Fruit fly (Drosophila melanogaster): ENCODE measurements around the gene CG3744.

CG3744 gene

DNA sequence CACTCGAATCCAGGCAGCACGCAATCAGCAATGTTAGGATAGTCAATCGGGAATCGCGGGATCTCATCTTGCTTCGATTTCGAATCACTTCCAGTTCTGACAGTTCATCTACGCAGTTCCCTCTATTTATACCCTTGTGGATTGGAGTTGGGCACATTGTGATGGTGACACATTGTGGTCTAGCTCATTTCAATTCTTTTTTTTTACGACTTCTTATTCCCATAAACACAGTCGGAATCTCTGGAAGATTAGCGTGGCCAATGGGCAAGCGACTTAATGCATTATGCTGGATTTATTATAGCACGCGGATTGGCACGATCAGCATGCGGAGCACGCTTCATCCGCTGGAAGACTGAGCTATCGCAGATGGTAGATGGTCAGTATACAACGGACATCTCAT, 14.4 kb downstream of the CG3744 start, which contains the start of gene CG13640:
Gene CG13640, minus strand, starts transcription at position 101 of the 400 bp plus-strand sequence.
- no peak for TF ChIP-seq CG14711 (tag; optimal IDR thresholded peaks at IDR 0.05)
- no peak for TF ChIP-seq Hr96 (GFP tag; optimal IDR thresholded peaks at IDR 0.05)

DNA sequence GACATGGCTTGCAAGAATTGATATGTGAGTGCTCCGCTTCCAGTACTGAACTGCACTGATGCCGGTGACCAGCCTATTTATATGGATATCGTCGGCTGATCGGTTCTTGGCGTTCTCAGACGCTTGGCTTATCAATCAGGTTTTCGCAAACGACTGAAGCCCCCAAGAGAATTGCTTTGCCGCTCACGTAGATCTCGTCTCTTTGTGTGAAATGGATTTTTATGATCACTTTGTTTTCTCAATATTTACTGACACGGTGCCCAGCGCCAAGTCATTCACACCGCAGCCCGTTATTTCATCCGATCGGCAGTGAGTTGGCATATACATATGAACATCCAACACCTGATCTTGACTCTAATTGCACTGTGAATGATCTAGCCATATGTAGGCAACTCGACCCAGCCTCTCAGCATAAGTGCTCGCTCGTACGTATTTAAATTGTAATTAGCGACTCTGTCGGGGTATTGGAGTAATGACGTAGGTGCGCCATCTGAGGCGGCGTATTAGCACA, 16.1 kb downstream of the CG3744 start, which contains the start of gene CG13639:
Gene CG13639, minus strand, starts transcription at position 51 of the 511 bp plus-strand sequence.
- TF ChIP-seq ovo (GFP tag; optimal IDR thresholded peaks at IDR 0.05), result peak; percentile 48
- TF ChIP-seq Clk (GFP tag; optimal IDR thresholded peaks at IDR 0.05), result no peak
- TF ChIP-seq cnc (optimal IDR thresholded peaks at IDR 0.05), result peak in 1 of 2 experiments; percentile 42

- TF ChIP-seq toe (GFP tag; optimal IDR thresholded peaks at IDR 0.05) (no peak), ovo (GFP tag; optimal IDR thresholded peaks at IDR 0.05) (no peak), CG7101 (tag; optimal IDR thresholded peaks at IDR 0.05) (no peak), CG7045 (GFP tag; optimal IDR thresholded peaks at IDR 0.05) (no peak), CG11617 (GFP tag; optimal IDR thresholded peaks at IDR 0.05) (no peak), Hr96 (GFP tag; optimal IDR thresholded peaks at IDR 0.05) (no peak), CG12768 (GFP tag; optimal IDR thresholded peaks at IDR 0.05) (no peak), cic (GFP tag; optimal IDR thresholded peaks at IDR 0.05) (no peak), bab1 (GFP tag; optimal IDR thresholded peaks at IDR 0.05) (no peak)
Observed at dm6 chr3R:24859701-24860100, 16.8 kb downstream of the CG3744 start, which contains the start of gene ppk22. TSS of gene ppk22 (minus strand) at chr3R:24859801.

- TF ChIP-seq toe (GFP tag; optimal IDR thresholded peaks at IDR 0.05) (no peak), tj (GFP tag; optimal IDR thresholded peaks at IDR 0.05) (no peak), CG7045 (GFP tag; optimal IDR thresholded peaks at IDR 0.05) (no peak), CG7101 (tag; optimal IDR thresholded peaks at IDR 0.05) (no peak), kay (GFP tag; ENCODE audit: borderline replicate concordance) (no peak), CG1620 (GFP tag; optimal IDR thresholded peaks at IDR 0.05) (no peak), CG5204 (GFP tag; optimal IDR thresholded peaks at IDR 0.05) (no peak), Clk (GFP tag; optimal IDR thresholded peaks at IDR 0.05) (no peak), ovo (GFP tag; optimal IDR thresholded peaks at IDR 0.05) (no peak), CG14711 (tag; optimal IDR thresholded peaks at IDR 0.05) (no peak), cnc (optimal IDR thresholded peaks at IDR 0.05) (no peak), Hr96 (GFP tag; optimal IDR thresholded peaks at IDR 0.05) (no peak)
Observed at dm6 chr3R:24857459-24857858, 19.0 kb downstream of the CG3744 start, which contains the start of gene CAH4. TSS of gene CAH4 (minus strand) at chr3R:24857559.

dm6 chr3R:24856143-24856542, 20.3 kb downstream of the CG3744 start, which contains the start of gene HDAC11:
TSS of gene HDAC11 (minus strand) at chr3R:24856243.
- TF ChIP-seq Clk (GFP tag; optimal IDR thresholded peaks at IDR 0.05) (no peak), Mnt (GFP tag; optimal IDR thresholded peaks at IDR 0.05) (no peak), bab1 (GFP tag; optimal IDR thresholded peaks at IDR 0.05) (no peak), CG12768 (GFP tag; optimal IDR thresholded peaks at IDR 0.05) (no peak)

DNA sequence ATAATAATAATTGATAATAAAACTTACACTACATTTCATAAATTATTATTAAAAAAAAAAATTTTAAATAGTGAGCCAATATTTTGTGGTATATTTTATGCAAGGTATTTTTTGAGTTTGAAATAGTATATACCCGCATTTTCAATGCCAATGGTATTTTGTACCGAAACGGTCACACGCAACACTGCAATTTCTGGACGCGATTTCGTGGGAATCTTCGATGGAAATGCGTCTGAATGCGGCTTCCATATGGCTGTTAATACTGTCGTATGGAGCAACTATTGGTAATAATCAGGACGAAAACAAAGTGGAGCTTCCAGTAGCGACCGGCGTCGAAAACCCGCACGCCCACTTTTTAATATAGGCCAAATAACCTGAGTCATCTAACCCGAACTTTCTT, 25.0 kb downstream of the CG3744 start, which contains the start of gene Nct:
Gene Nct, plus strand, starts transcription at position 173 of the 400 bp plus-strand sequence.
- TF ChIP-seq CG11617 (GFP tag; optimal IDR thresholded peaks at IDR 0.05), result no peak
- peak in 1 of 2 experiments; percentile 28 for TF ChIP-seq cnc (optimal IDR thresholded peaks at IDR 0.05)

DNA sequence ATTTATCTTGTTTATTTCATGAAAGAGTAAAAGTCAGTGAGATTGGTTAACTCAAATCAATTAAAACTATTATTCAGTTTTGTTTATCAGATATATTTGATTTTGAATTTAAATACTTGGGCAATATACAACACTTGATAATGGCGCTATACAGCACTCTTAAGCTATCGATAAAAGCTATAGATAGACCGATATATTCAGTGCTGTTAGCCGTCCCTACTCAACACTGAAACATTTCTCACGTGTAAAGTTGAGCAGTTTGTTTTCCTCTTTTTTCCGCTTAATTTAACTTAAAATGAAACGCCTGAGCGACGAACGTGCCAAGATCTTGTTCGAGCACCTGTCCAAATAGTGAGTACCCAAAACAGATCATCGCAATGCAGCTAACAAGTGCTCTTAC, 26.0 kb downstream of the CG3744 start, which contains the start of gene CG7006:
Gene CG7006, plus strand, starts transcription at position 208 of the 400 bp plus-strand sequence.
- TF ChIP-seq CG1620 (GFP tag; optimal IDR thresholded peaks at IDR 0.05), result peak; percentile 97
- TF ChIP-seq Clk (GFP tag; optimal IDR thresholded peaks at IDR 0.05), result peak; percentile 67
- TF ChIP-seq ovo (GFP tag; optimal IDR thresholded peaks at IDR 0.05), result peak; percentile 72
- TF ChIP-seq Hr96 (GFP tag; optimal IDR thresholded peaks at IDR 0.05), result peak; percentile 76
- TF ChIP-seq cnc (optimal IDR thresholded peaks at IDR 0.05), result no peak
- TF ChIP-seq CG11617 (GFP tag; optimal IDR thresholded peaks at IDR 0.05), result peak; percentile 41
- peak; percentile 98 for TF ChIP-seq Crg-1 (GFP tag; optimal IDR thresholded peaks at IDR 0.05)
- no peak for TF ChIP-seq kay (GFP tag; ENCODE audit: borderline replicate concordance)
- TF ChIP-seq pad (GFP tag; optimal IDR thresholded peaks at IDR 0.05), result peak; percentile 88
- TF ChIP-seq CG7045 (GFP tag; optimal IDR thresholded peaks at IDR 0.05), result peak; percentile 71
- TF ChIP-seq CG7101 (tag; optimal IDR thresholded peaks at IDR 0.05), result peak; percentile 91
- peak; percentile 60 for TF ChIP-seq CG33017 (tag; optimal IDR thresholded peaks at IDR 0.05)
- TF ChIP-seq Mnt (GFP tag; optimal IDR thresholded peaks at IDR 0.05), result peak; percentile 97
- peak; percentile 43 for TF ChIP-seq cic (GFP tag; optimal IDR thresholded peaks at IDR 0.05)
- peak; percentile 77 for TF ChIP-seq CG14711 (tag; optimal IDR thresholded peaks at IDR 0.05)
- TF ChIP-seq tj (GFP tag; optimal IDR thresholded peaks at IDR 0.05), result no peak
- TF ChIP-seq toe (GFP tag; optimal IDR thresholded peaks at IDR 0.05), result peak; percentile 80
- peak; percentile 77 for TF ChIP-seq CG5204 (GFP tag; optimal IDR thresholded peaks at IDR 0.05)
- TF ChIP-seq bab1 (GFP tag; optimal IDR thresholded peaks at IDR 0.05), result peak; percentile 75
- TF ChIP-seq CG12768 (GFP tag; optimal IDR thresholded peaks at IDR 0.05), result peak; percentile 79
